Fruit fly (Drosophila melanogaster) S2 (cell line): ENCODE data around the gene Vps39.

ENCODE experiments used
- CG8478 ChIP-seq: fragments of >200 bp; optimal IDR thresholded peaks from 2 replicates; lab custom pipeline; 2018
- CTCF ChIP-seq, 2 experiments: fragments of >200 bp; optimal IDR thresholded peaks; 2 replicates each; lab custom pipeline; 2018

dm6 chr3R:18302749-18303148 is 28.5 kb upstream of the Vps39 start, which contains the start of gene CG7126:
- TF ChIP-seq CTCF (optimal IDR thresholded peaks at IDR 0.05; lab: Kevin White, UChicago) (no peak), CG8478 (lab: Kevin White, UChicago) (no peak)
